Fruit fly (Drosophila melanogaster): ENCODE results near the gene Pfdn6.

The Pfdn6 gene

DNA sequence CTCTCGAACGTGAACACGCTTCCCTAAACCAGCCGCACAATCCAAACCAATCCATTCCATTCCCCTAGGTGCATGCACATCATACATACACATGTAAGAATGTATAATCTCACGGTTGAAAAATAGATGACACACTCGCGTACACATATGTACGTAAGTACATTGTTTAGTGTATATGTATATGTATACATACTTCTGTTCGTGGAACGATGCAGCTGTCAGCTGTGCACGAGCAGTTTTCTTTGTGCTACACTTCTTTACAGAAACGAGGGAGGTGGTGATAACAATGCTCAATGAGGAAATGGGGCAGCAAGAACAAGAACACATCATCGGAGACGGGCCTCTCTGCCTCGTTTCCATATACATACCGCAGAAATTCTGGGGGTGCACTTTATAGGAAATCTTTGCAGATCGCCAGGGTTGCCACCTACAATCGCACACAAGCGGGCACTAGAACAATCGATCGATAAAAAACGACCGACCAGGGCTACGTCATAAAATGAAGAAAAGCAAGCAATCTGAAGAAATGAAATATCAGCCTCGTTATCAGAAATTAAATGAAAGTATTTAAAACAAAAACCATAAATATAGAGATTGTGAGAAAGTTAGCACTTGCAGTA, 24.1 kb upstream of the Pfdn6 start (continued):
- no peak for TF ChIP-seq tll (GFP tag; optimal IDR thresholded peaks at IDR 0.05)
- no peak for TF ChIP-seq CG1832 (GFP tag; optimal IDR thresholded peaks at IDR 0.05)
- TF ChIP-seq Dek (tag; optimal IDR thresholded peaks at IDR 0.05) = no peak
- TF ChIP-seq amos (GFP tag; IDR thresholded peaks at IDR 0.05; ENCODE audit: partially characterized antibody) = 0 out of 2 replicates have a peak, but pooled peaks have one; percentile 27
- no peak for TF ChIP-seq Elba2 (GFP tag; optimal IDR thresholded peaks at IDR 0.05)
- TF ChIP-seq CG12391 (tag; optimal IDR thresholded peaks at IDR 0.05) = no peak
- no peak for TF ChIP-seq CG17802 (tag; optimal IDR thresholded peaks at IDR 0.05)
- TF ChIP-seq CG9932 (GFP tag; IDR thresholded peaks at IDR 0.05) = no peak
- no peak for TF ChIP-seq CG6272 (GFP tag; IDR thresholded peaks at IDR 0.05)
- no peak for TF ChIP-seq bab2 (GFP tag; optimal IDR thresholded peaks at IDR 0.05)
- TF ChIP-seq dysf (GFP tag; IDR thresholded peaks at IDR 0.05) = no peak
- TF ChIP-seq ac (GFP tag; optimal IDR thresholded peaks at IDR 0.05) = peak; percentile 36
- no peak for TF ChIP-seq CG10366 (GFP tag; IDR thresholded peaks at IDR 0.05)
- no peak for TF ChIP-seq CG6654 (GFP tag; optimal IDR thresholded peaks at IDR 0.05)
- no peak for TF ChIP-seq MESR4 (GFP tag; optimal IDR thresholded peaks at IDR 0.05)
- no peak for TF ChIP-seq tgo (GFP tag; IDR thresholded peaks at IDR 0.05)
- no peak for TF ChIP-seq CG11695 (GFP tag; IDR thresholded peaks at IDR 0.05)
- TF ChIP-seq Stat92E (GFP tag; optimal IDR thresholded peaks at IDR 0.05) = no peak
- no peak for TF ChIP-seq CG3726 (GFP tag; IDR thresholded peaks at IDR 0.05)
- TF ChIP-seq bcd (GFP tag; optimal IDR thresholded peaks at IDR 0.05) = no peak
- TF ChIP-seq ap (GFP tag; IDR thresholded peaks at IDR 0.05) = no peak
- TF ChIP-seq Lhr (GFP tag; optimal IDR thresholded peaks at IDR 0.05) = no peak
- 0 out of 2 replicates have a peak, but pooled peaks have one; percentile 23 for TF ChIP-seq CG17328 (GFP tag; IDR thresholded peaks at IDR 0.05)
- no peak for TF ChIP-seq Hsf (GFP tag; optimal IDR thresholded peaks at IDR 0.05)
- TF ChIP-seq Optix (GFP tag; IDR thresholded peaks at IDR 0.05) = no peak
- TF ChIP-seq cas (GFP tag; IDR thresholded peaks at IDR 0.05) = no peak
- TF ChIP-seq Neu2 (GFP tag; optimal IDR thresholded peaks at IDR 0.05; ENCODE audit: borderline replicate concordance) = no peak
- TF ChIP-seq her (GFP tag; optimal IDR thresholded peaks at IDR 0.05) = no peak
- no peak for TF ChIP-seq CG10979 (tag; optimal IDR thresholded peaks at IDR 0.05)
- TF ChIP-seq Lpt (GFP tag; optimal IDR thresholded peaks at IDR 0.05) = no peak
- no peak for TF ChIP-seq slp2 (GFP tag; optimal IDR thresholded peaks at IDR 0.05)
- TF ChIP-seq CG2889 (GFP tag; IDR thresholded peaks at IDR 0.05) = no peak
- no peak for TF ChIP-seq CG18262 (tag; optimal IDR thresholded peaks at IDR 0.05)
- no peak for TF ChIP-seq Ptx1 (GFP tag; IDR thresholded peaks at IDR 0.05)
- TF ChIP-seq trh (GFP tag; optimal IDR thresholded peaks at IDR 0.05) = no peak
- TF ChIP-seq kay (GFP tag; optimal IDR thresholded peaks at IDR 0.05) = no peak
- no peak for TF ChIP-seq salm (tag; optimal IDR thresholded peaks at IDR 0.05)
- TF ChIP-seq sim (GFP tag; IDR thresholded peaks at IDR 0.05) = no peak
- TF ChIP-seq pros (GFP tag; optimal IDR thresholded peaks at IDR 0.05) = peak; percentile 97
- TF ChIP-seq E2f1 (GFP tag; IDR thresholded peaks at IDR 0.05) = no peak
- TF ChIP-seq sob (GFP tag; IDR thresholded peaks at IDR 0.05) = no peak
- peak in 1 of 2 experiments; percentile 49 for TF ChIP-seq crp (GFP tag; optimal IDR thresholded peaks at IDR 0.05)
- TF ChIP-seq CG11247 (GFP tag; IDR thresholded peaks at IDR 0.05) = no peak
- no peak for TF ChIP-seq esg (GFP tag; conservative IDR thresholded peaks at IDR 0.05)
- TF ChIP-seq CG15479 (GFP tag; optimal IDR thresholded peaks at IDR 0.05) = peak; percentile 90
- no peak for TF ChIP-seq Oli (tag; optimal IDR thresholded peaks at IDR 0.05)
- no peak for TF ChIP-seq CG12299 (tag; optimal IDR thresholded peaks at IDR 0.05)
- peak; percentile 32; the same call in 1 of the 2 replicates for TF ChIP-seq Xrp1 (GFP tag; IDR thresholded peaks at IDR 0.05)
- TF ChIP-seq CG30431 (GFP tag; optimal IDR thresholded peaks at IDR 0.05) = no peak
- TF ChIP-seq scrt (GFP tag; optimal IDR thresholded peaks at IDR 0.05) = no peak

All from whole organism, embryonic.